Fruit fly (Drosophila melanogaster) whole organism, embryonic: ENCODE data around the gene Oatp26F.

Experiments
- Asciz ChIP-seq: fragments of 200-800 bp; sonication (Bioruptor generic); optimal IDR thresholded peaks from 2 replicates; lab custom pipeline; 2017; ENCODE audit warnings: missing biosample characterization, mild to moderate bottlenecking, missing genetic modification characterization, missing genetic modification reagents
- Atf-2 ChIP-seq: fragments of 200-800 bp; sonication (Bioruptor generic); optimal IDR thresholded peaks from 2 replicates; lab custom pipeline; 2016; ENCODE audit warnings: missing biosample characterization, missing genetic modification characterization
- CG10267 ChIP-seq: fragments of 200-800 bp; sonication (Bioruptor generic); optimal IDR thresholded peaks from 2 replicates; lab custom pipeline; 2018; ENCODE audit warnings: missing biosample characterization, mild to moderate bottlenecking, missing genetic modification characterization, moderate library complexity
- CG10274 ChIP-seq: fragments of 200-800 bp; sonication (Bioruptor generic); optimal IDR thresholded peaks from 3 replicates; lab custom pipeline; 2017; ENCODE audit warnings: missing biosample characterization, mild to moderate bottlenecking, missing genetic modification characterization
- CG10654 ChIP-seq: fragments of 200-800 bp; sonication (Bioruptor generic); optimal IDR thresholded peaks from 2 replicates; lab custom pipeline; 2016; ENCODE audit warnings: missing biosample characterization, missing genetic modification characterization
- CG11456 ChIP-seq: fragments of 200-800 bp; sonication (Bioruptor generic); IDR thresholded peaks from 3 replicates; pipeline ENCODE4 v1.3.6; 2022; ENCODE audit warnings: missing biosample characterization, missing genetic modification characterization
- CG11696 ChIP-seq: fragments of 200-800 bp; sonication (Bioruptor generic); IDR thresholded peaks from 2 replicates; pipeline ENCODE4 v1.3.6; 2022; ENCODE audit warnings: missing biosample characterization, missing genetic modification characterization
- CG11723 ChIP-seq: fragments of 200-800 bp; sonication (Bioruptor generic); optimal IDR thresholded peaks from 2 replicates; lab custom pipeline; 2017; ENCODE audit warnings: missing biosample characterization, mild to moderate bottlenecking, missing genetic modification characterization
- CG12299 ChIP-seq: fragments of 200-800 bp; sonication (Bioruptor generic); optimal IDR thresholded peaks from 2 replicates; lab custom pipeline; 2018; ENCODE audit warnings: missing biosample characterization, mild to moderate bottlenecking, missing genetic modification characterization
- CG12391 ChIP-seq: fragments of 200-800 bp; sonication (Bioruptor generic); optimal IDR thresholded peaks from 3 replicates; lab custom pipeline; 2018; ENCODE audit warnings: missing biosample characterization, mild to moderate bottlenecking, missing genetic modification characterization, moderate library complexity
- CG14441 ChIP-seq: fragments of 200-800 bp; sonication (Bioruptor generic); IDR thresholded peaks from 2 replicates; pipeline ENCODE4 v1.3.6; 2022; ENCODE audit warnings: missing biosample characterization, missing genetic modification characterization
- CG18619 ChIP-seq: fragments of 200-800 bp; sonication (Bioruptor generic); optimal IDR thresholded peaks from 3 replicates; lab custom pipeline; 2017; ENCODE audit warnings: missing biosample characterization, mild to moderate bottlenecking, missing genetic modification characterization
- CG2678 ChIP-seq: fragments of 200-800 bp; sonication (Bioruptor generic); optimal IDR thresholded peaks from 3 replicates; lab custom pipeline; 2019; ENCODE audit warnings: missing biosample characterization, mild to moderate bottlenecking, missing genetic modification characterization, moderate library complexity
- CG2712 ChIP-seq: fragments of 200-800 bp; optimal IDR thresholded peaks from 3 replicates; lab custom pipeline; 2019; ENCODE audit warnings: missing biosample characterization, mild to moderate bottlenecking, missing genetic modification characterization, moderate library complexity
- CG32767 ChIP-seq: fragments of 200-800 bp; sonication (Bioruptor generic); IDR thresholded peaks from 2 replicates; pipeline ENCODE4 v1.3.6; 2022; ENCODE audit warnings: missing biosample characterization, missing genetic modification characterization
- CG3847 ChIP-seq: fragments of 200-800 bp; sonication (Bioruptor generic); IDR thresholded peaks from 2 replicates; pipeline ENCODE4 v1.3.6; 2022; ENCODE audit warnings: missing biosample characterization, missing genetic modification characterization
- CG4282 ChIP-seq: fragments of 200-800 bp; sonication (Bioruptor generic); optimal IDR thresholded peaks from 2 replicates; lab custom pipeline; 2016; ENCODE audit warnings: missing biosample characterization, missing genetic modification characterization
- CG43689 ChIP-seq: fragments of 200-800 bp; sonication (Bioruptor generic); IDR thresholded peaks from 2 replicates; pipeline ENCODE4 v1.3.6; 2022; ENCODE audit warnings: missing biosample characterization, missing genetic modification characterization
- CG6689 ChIP-seq: fragments of 200-800 bp; sonication (Bioruptor generic); IDR thresholded peaks from 2 replicates; pipeline ENCODE4 v1.3.6; 2022; ENCODE audit warnings: missing biosample characterization, missing genetic modification characterization
- CG7357 ChIP-seq: fragments of 200-800 bp; sonication (Bioruptor generic); IDR thresholded peaks from 3 replicates; pipeline ENCODE4 v1.3.6; 2022; ENCODE audit warnings: missing biosample characterization, missing genetic modification characterization
- CG7556 ChIP-seq: fragments of 200-800 bp; sonication (Bioruptor generic); optimal IDR thresholded peaks from 2 replicates; lab custom pipeline; 2017; ENCODE audit warnings: missing biosample characterization, mild to moderate bottlenecking, missing genetic modification characterization
- CG7839 ChIP-seq: fragments of 200-800 bp; sonication (Bioruptor generic); optimal IDR thresholded peaks from 3 replicates; lab custom pipeline; 2018; ENCODE audit warnings: missing biosample characterization, mild to moderate bottlenecking, missing genetic modification characterization, moderate library complexity
- CG7928 ChIP-seq: fragments of 200-800 bp; sonication (Bioruptor generic); optimal IDR thresholded peaks from 2 replicates; lab custom pipeline; 2017; ENCODE audit warnings: missing biosample characterization, mild to moderate bottlenecking, missing genetic modification characterization
- CG9215 ChIP-seq: fragments of 200-800 bp; sonication (Bioruptor generic); IDR thresholded peaks from 2 replicates; pipeline ENCODE4 v1.3.6; 2022; ENCODE audit warnings: missing biosample characterization, missing genetic modification characterization
- D19B ChIP-seq: fragments of 200-800 bp; sonication (Bioruptor generic); optimal IDR thresholded peaks from 2 replicates; lab custom pipeline; 2017; ENCODE audit warnings: missing biosample characterization, mild to moderate bottlenecking, missing genetic modification characterization
- E2f1 ChIP-seq: fragments of 200-800 bp; sonication (Bioruptor generic); IDR thresholded peaks from 2 replicates; pipeline ENCODE4 v1.3.6; 2022; ENCODE audit warnings: missing biosample characterization, missing genetic modification characterization
- Gsc ChIP-seq: fragments of 200-800 bp; sonication (Bioruptor generic); IDR thresholded peaks from 2 replicates; pipeline ENCODE4 v1.3.6; 2022; ENCODE audit warnings: missing biosample characterization, missing genetic modification characterization
- H15 ChIP-seq: fragments of 200-800 bp; sonication (Bioruptor generic); IDR thresholded peaks from 3 replicates; pipeline ENCODE4 v1.3.6; 2022; ENCODE audit warnings: missing biosample characterization, missing genetic modification characterization
- HHEX ChIP-seq: fragments of 200-800 bp; sonication (Bioruptor generic); optimal IDR thresholded peaks from 3 replicates; lab custom pipeline; 2017; ENCODE audit warnings: missing biosample characterization, mild to moderate bottlenecking, missing genetic modification characterization, missing genetic modification reagents
- HLH54F ChIP-seq: fragments of 200-800 bp; sonication (Bioruptor generic); optimal IDR thresholded peaks from 3 replicates; lab custom pipeline; 2016; ENCODE audit warnings: missing biosample characterization, missing genetic modification characterization
- HLHmδ ChIP-seq: fragments of 200-800 bp; sonication (Bioruptor generic); optimal IDR thresholded peaks from 2 replicates; lab custom pipeline; 2018; ENCODE audit warnings: missing biosample characterization, mild to moderate bottlenecking, missing genetic modification characterization, moderate library complexity
- Med ChIP-seq: fragments of 200-800 bp; sonication (Bioruptor generic); peaks from one replicate; lab custom pipeline; 2016; ENCODE audit warnings: missing biosample characterization, missing genetic modification characterization, mild to moderate bottlenecking, inconsistent platforms, moderate library complexity
- NfI ChIP-seq: fragments of 200-800 bp; sonication (Bioruptor generic); optimal IDR thresholded peaks from 3 replicates; lab custom pipeline; 2018; ENCODE audit warnings: missing biosample characterization, mild to moderate bottlenecking, missing genetic modification characterization, moderate library complexity
- Rfx ChIP-seq: fragments of 200-800 bp; sonication (Bioruptor generic); IDR thresholded peaks from 2 replicates; pipeline ENCODE4 v1.3.6; 2022; ENCODE audit warnings: missing biosample characterization, missing genetic modification characterization
- Ssrp ChIP-seq: fragments of 200-800 bp; sonication (Bioruptor generic); optimal IDR thresholded peaks from 2 replicates; lab custom pipeline; 2018; ENCODE audit warnings: missing biosample characterization, mild to moderate bottlenecking, missing genetic modification characterization, moderate library complexity
- YL-1 ChIP-seq: fragments of 200-800 bp; sonication (Bioruptor generic); optimal IDR thresholded peaks from 3 replicates; lab custom pipeline; 2017; ENCODE audit warnings: missing biosample characterization, mild to moderate bottlenecking, missing genetic modification characterization
- ara ChIP-seq: fragments of 200-800 bp; sonication (Bioruptor generic); IDR thresholded peaks from 2 replicates; pipeline ENCODE4 v1.3.6; 2022; ENCODE audit warnings: missing biosample characterization, missing genetic modification characterization
- bbx ChIP-seq: fragments of 200-800 bp; sonication (Bioruptor generic); IDR thresholded peaks from 2 replicates; pipeline ENCODE4 v1.3.6; 2022; ENCODE audit warnings: missing biosample characterization, missing genetic modification characterization; ENCODE audit not compliant: partially characterized antibody
- cas ChIP-seq: fragments of 200-800 bp; sonication (Bioruptor generic); IDR thresholded peaks from 2 replicates; pipeline ENCODE4 v1.3.6; 2022; ENCODE audit warnings: missing biosample characterization, missing genetic modification characterization
- chinmo ChIP-seq: fragments of 200-800 bp; sonication (Bioruptor generic); IDR thresholded peaks from 4 replicates; pipeline ENCODE4 v1.3.6; 2022; ENCODE audit warnings: missing biosample characterization, missing genetic modification characterization; ENCODE audit not compliant: partially characterized antibody
- corto ChIP-seq: fragments of 200-800 bp; sonication (Bioruptor generic); optimal IDR thresholded peaks from 2 replicates; lab custom pipeline; 2016; ENCODE audit warnings: missing biosample characterization, mild to moderate bottlenecking, missing genetic modification characterization, moderate library complexity
- emc ChIP-seq: fragments of 200-800 bp; sonication (Bioruptor generic); optimal IDR thresholded peaks from 2 replicates; lab custom pipeline; 2016; ENCODE audit warnings: missing biosample characterization, missing genetic modification characterization
- gt ChIP-seq: fragments of 200-800 bp; sonication (Bioruptor generic); IDR thresholded peaks from 2 replicates; pipeline ENCODE4 v1.3.6; 2022; ENCODE audit warnings: missing biosample characterization, missing genetic modification characterization
- luna ChIP-seq: fragments of 200-800 bp; sonication (Bioruptor generic); optimal IDR thresholded peaks from 2 replicates; lab custom pipeline; 2016; ENCODE audit warnings: missing biosample characterization, missing genetic modification characterization
- onecut ChIP-seq: fragments of 200-800 bp; sonication (Bioruptor generic); IDR thresholded peaks from 2 replicates; pipeline ENCODE4 v1.3.6; 2022; ENCODE audit warnings: missing biosample characterization, missing genetic modification characterization
- pzg ChIP-seq: fragments of 200-800 bp; sonication (Bioruptor generic); optimal IDR thresholded peaks from 3 replicates; lab custom pipeline; 2018; ENCODE audit warnings: missing biosample characterization, mild to moderate bottlenecking, missing genetic modification characterization, moderate library complexity
- schlank ChIP-seq: fragments of 200-800 bp; sonication (Bioruptor generic); optimal IDR thresholded peaks from 2 replicates; lab custom pipeline; 2018; ENCODE audit warnings: missing biosample characterization, mild to moderate bottlenecking, missing genetic modification characterization
- sima ChIP-seq: fragments of 200-800 bp; sonication (Bioruptor generic); optimal IDR thresholded peaks from 2 replicates; lab custom pipeline; 2016; ENCODE audit warnings: missing biosample characterization, missing genetic modification characterization
- tio ChIP-seq: fragments of 200-800 bp; sonication (Bioruptor generic); optimal IDR thresholded peaks from 2 replicates; lab custom pipeline; 2017; ENCODE audit warnings: missing biosample characterization, missing genetic modification characterization, inconsistent platforms
- zf30C ChIP-seq: fragments of 200-800 bp; sonication (Bioruptor generic); optimal IDR thresholded peaks from 3 replicates; lab custom pipeline; 2018; ENCODE audit warnings: missing biosample characterization, mild to moderate bottlenecking, missing genetic modification characterization

Gene Oatp26F

dm6 chr2L:6647103-6647711 is 15.0 kb upstream of the Oatp26F start (continued):
- TF ChIP-seq Gsc, result peak; percentile 86
- TF ChIP-seq HLH54F, result peak; percentile 97
- TF ChIP-seq CG11456 (GFP tag; lab: Robert Waterston, UW), result peak; percentile 96
- peak; percentile 96 for TF ChIP-seq chinmo (GFP tag; lab: Robert Waterston, UW)
- peak; percentile 98 for TF ChIP-seq CG11723
- TF ChIP-seq pzg (GFP tag; lab: Kevin White, UChicago), result peak; percentile 15
- peak; percentile 98 for TF ChIP-seq CG32767
- TF ChIP-seq corto (GFP tag; lab: Kevin White, UChicago), result peak; percentile 60
- TF ChIP-seq Med, result peak; percentile 100
- peak; percentile 93 for TF ChIP-seq CG43689 (GFP tag; lab: Robert Waterston, UW)
- peak; percentile 76 for TF ChIP-seq CG7928
- TF ChIP-seq gt, result peak; percentile 86
- peak; percentile 99 for TF ChIP-seq CG12391 (tag; lab: Kevin White, UChicago)
- TF ChIP-seq luna, result peak; percentile 93
- TF ChIP-seq Rfx, result peak; percentile 97
- TF ChIP-seq CG14441 (GFP tag; lab: Robert Waterston, UW), result peak; percentile 98
- TF ChIP-seq D19B (GFP tag; lab: Kevin White, UChicago), result peak; percentile 90
- TF ChIP-seq sima (GFP tag; lab: Kevin White, UChicago), result peak; percentile 92
- TF ChIP-seq YL-1 (GFP tag; lab: Kevin White, UChicago), result peak; percentile 96
- TF ChIP-seq CG7839, result peak; percentile 99
- peak; percentile 99 for TF ChIP-seq CG2678 (tag; lab: Kevin White, UChicago)
- peak; percentile 99 for TF ChIP-seq CG2712 (tag; lab: Kevin White, UChicago)
- peak; percentile 96 for TF ChIP-seq CG10267
- TF ChIP-seq onecut (GFP tag; lab: Robert Waterston, UW), result peak; percentile 96
- TF ChIP-seq HLHmδ, result no peak
- peak; percentile 98 for TF ChIP-seq CG7556 (GFP tag; lab: Kevin White, UChicago)
- TF ChIP-seq tio, result peak; percentile 98
- peak; percentile 98 for TF ChIP-seq CG6689 (GFP tag; lab: Robert Waterston, UW)
- TF ChIP-seq CG3847 (GFP tag; lab: Robert Waterston, UW), result peak; percentile 95
- TF ChIP-seq ara, result peak; percentile 97
- peak; percentile 98 for TF ChIP-seq Atf-2
- peak; percentile 99 for TF ChIP-seq Ssrp (tag; lab: Kevin White, UChicago)
- TF ChIP-seq CG11696, result peak; percentile 93
- peak; percentile 99 for TF ChIP-seq Asciz (GFP tag; lab: Kevin White, UChicago)
- peak; percentile 98 for TF ChIP-seq NfI (GFP tag; lab: Kevin White, UChicago)
- TF ChIP-seq cas (GFP tag; lab: Robert Waterston, UW), result peak; percentile 88
- peak; percentile 90 for TF ChIP-seq CG7357 (GFP tag; lab: Robert Waterston, UW)
- peak; percentile 97 for TF ChIP-seq H15 (GFP tag; lab: Robert Waterston, UW)
- TF ChIP-seq schlank, result peak; percentile 94
- peak; percentile 91 for TF ChIP-seq CG10274 (GFP tag; lab: Kevin White, UChicago)
- peak; percentile 97 for TF ChIP-seq E2f1 (GFP tag; lab: Robert Waterston, UW)
- TF ChIP-seq CG18619 (GFP tag; lab: Kevin White, UChicago), result peak; percentile 97
- TF ChIP-seq zf30C (GFP tag; lab: Kevin White, UChicago), result no peak
- peak; percentile 95 for TF ChIP-seq emc (GFP tag; lab: Kevin White, UChicago)
- peak; percentile 97 for TF ChIP-seq CG12299 (tag; lab: Kevin White, UChicago)
- peak; percentile 98 for TF ChIP-seq CG4282
- peak; percentile 98 for TF ChIP-seq CG10654 (GFP tag; lab: Kevin White, UChicago)
- TF ChIP-seq bbx, result peak; percentile 42; the same call in 1 of the 2 replicates
- TF ChIP-seq CG9215 (GFP tag; lab: Robert Waterston, UW), result peak; percentile 90
- peak; percentile 98 for TF ChIP-seq HHEX (GFP tag; lab: Kevin White, UChicago)
